Fruit fly (Drosophila melanogaster): Measurements from ENCODE around the gene CG34404.

The CG34404 gene

DNA sequence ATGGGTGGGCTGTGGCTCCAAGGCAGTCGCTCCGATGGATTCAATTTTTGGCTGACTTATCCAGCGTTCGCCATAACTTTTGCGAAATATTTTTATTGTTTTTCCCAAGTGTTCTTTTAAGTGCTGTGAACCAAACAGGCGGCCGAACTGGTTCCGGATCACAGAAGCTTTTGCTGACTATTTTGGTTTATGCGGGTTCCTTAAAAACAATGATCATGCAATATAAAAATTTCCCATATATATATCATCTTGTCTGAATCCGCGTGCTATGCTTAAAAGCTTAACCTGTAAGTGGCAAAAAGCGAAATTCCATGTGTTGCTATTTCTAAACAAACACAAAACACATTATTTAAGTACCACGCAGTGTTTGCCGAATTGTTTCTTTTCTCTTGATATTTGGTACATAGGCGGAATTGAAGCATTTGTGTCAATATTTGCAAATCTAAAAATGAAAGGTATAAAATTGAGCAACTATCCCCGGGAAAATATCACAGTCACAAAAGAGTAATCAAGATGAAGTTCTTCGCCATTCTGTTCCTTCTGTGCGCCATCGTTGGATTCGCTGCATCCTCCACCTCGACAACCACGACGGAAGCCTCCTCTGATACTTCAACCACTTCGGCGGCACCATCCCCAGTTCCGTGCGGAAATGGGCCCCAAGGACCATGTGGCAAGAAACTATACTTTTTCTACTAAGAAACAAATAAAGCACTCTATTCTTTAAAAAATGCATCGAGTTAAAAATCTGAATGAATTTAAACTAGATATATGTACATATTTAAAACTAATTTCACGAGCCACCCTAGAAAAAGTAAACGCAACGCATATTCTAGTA is 47.3 kb downstream of the CG34404 start, which contains the start of the genes CG6276 and CG44040 (continued):
- TF ChIP-seq Atf-2 (GFP tag; optimal IDR thresholded peaks at IDR 0.05) = no peak
- TF ChIP-seq bsh (GFP tag; optimal IDR thresholded peaks at IDR 0.05) = peak in 1 of 2 experiments; percentile 58
- peak; percentile 11; the same call in 1 of the 2 replicates for TF ChIP-seq CG11696 (GFP tag; IDR thresholded peaks at IDR 0.05)
- TF ChIP-seq usp (GFP tag; optimal IDR thresholded peaks at IDR 0.05) = no peak
- TF ChIP-seq pita (GFP tag; optimal IDR thresholded peaks at IDR 0.05) = no peak
- no peak for TF ChIP-seq Atf3 (GFP tag; optimal IDR thresholded peaks at IDR 0.05)
- TF ChIP-seq fd3F (GFP tag; optimal IDR thresholded peaks at IDR 0.05) = peak; percentile 5
- TF ChIP-seq kah (GFP tag; optimal IDR thresholded peaks at IDR 0.05) = no peak
- no peak for TF ChIP-seq CG8478 (optimal IDR thresholded peaks at IDR 0.05)
- peak; percentile 70 for TF ChIP-seq CG30403 (GFP tag; optimal IDR thresholded peaks at IDR 0.05)
- no peak for TF ChIP-seq Sox100B (GFP tag; optimal IDR thresholded peaks at IDR 0.05)
- TF ChIP-seq NK7.1 (GFP tag; optimal IDR thresholded peaks at IDR 0.05) = no peak
- TF ChIP-seq slou (GFP tag; optimal IDR thresholded peaks at IDR 0.05) = no peak
- no peak for TF ChIP-seq Oaz (GFP tag; IDR thresholded peaks at IDR 0.05)
- TF ChIP-seq ssp (GFP tag; IDR thresholded peaks at IDR 0.05) = no peak
- no peak for TF ChIP-seq cato (GFP tag; optimal IDR thresholded peaks at IDR 0.05; ENCODE audit: borderline replicate concordance)
- no peak for TF ChIP-seq CG11093 (GFP tag; IDR thresholded peaks at IDR 0.05)
- TF ChIP-seq Opbp (GFP tag; IDR thresholded peaks at IDR 0.05; ENCODE audit: partially characterized antibody) = no peak
- TF ChIP-seq YL-1 (GFP tag; optimal IDR thresholded peaks at IDR 0.05) = peak; percentile 6
- peak; percentile 72 for TF ChIP-seq Meics (GFP tag; optimal IDR thresholded peaks at IDR 0.05)
- TF ChIP-seq CG6683 (GFP tag; optimal IDR thresholded peaks at IDR 0.05) = peak; percentile 0
- TF ChIP-seq phol (tag; optimal IDR thresholded peaks at IDR 0.05) = peak; percentile 42
- TF ChIP-seq aop (GFP tag; IDR thresholded peaks at IDR 0.05) = peak; percentile 23; the same call in 1 of the 2 replicates
- TF ChIP-seq seq (GFP tag; IDR thresholded peaks at IDR 0.05) = no peak
- peak; percentile 88 for TF ChIP-seq sens (GFP tag)
- no peak for TF ChIP-seq CG1529 (GFP tag; optimal IDR thresholded peaks at IDR 0.05)
- peak; percentile 69 for TF ChIP-seq pho (GFP tag; optimal IDR thresholded peaks at IDR 0.05)
- TF ChIP-seq Bteb2 (GFP tag; optimal IDR thresholded peaks at IDR 0.05) = no peak
- TF ChIP-seq tgo (GFP tag; IDR thresholded peaks at IDR 0.05) = no peak; the same call in 2 of the 3 replicates
- TF ChIP-seq pum (GFP tag; optimal IDR thresholded peaks at IDR 0.05) = peak; percentile 33
- 0 out of 2 replicates have a peak, but pooled peaks have one; percentile 20 for TF ChIP-seq ro (GFP tag; IDR thresholded peaks at IDR 0.05)
- TF ChIP-seq Nf-YA (GFP tag; IDR thresholded peaks at IDR 0.05) = no peak
- TF ChIP-seq yki (optimal IDR thresholded peaks at IDR 0.05) = no peak
- no peak for TF ChIP-seq CG16779 (GFP tag; IDR thresholded peaks at IDR 0.05)
- no peak for TF ChIP-seq sc (optimal IDR thresholded peaks at IDR 0.05)
- no peak for TF ChIP-seq sc (GFP tag; optimal IDR thresholded peaks at IDR 0.05)
- TF ChIP-seq CG4360 (GFP tag; IDR thresholded peaks at IDR 0.05) = no peak
- TF ChIP-seq ase (GFP tag; IDR thresholded peaks at IDR 0.05) = peak; percentile 10; the same call in 1 of the 3 replicates
- peak; percentile 52 for TF ChIP-seq tx (GFP tag; optimal IDR thresholded peaks at IDR 0.05)
- no peak for TF ChIP-seq exex (tag; optimal IDR thresholded peaks at IDR 0.05)
- TF ChIP-seq pnt (GFP tag; optimal IDR thresholded peaks at IDR 0.05) = no peak
- 0 out of 2 replicates have a peak, but pooled peaks have one; percentile 23 for TF ChIP-seq HLH3B (GFP tag; IDR thresholded peaks at IDR 0.05)
- TF ChIP-seq CG18599 (GFP tag; optimal IDR thresholded peaks at IDR 0.05) = peak; percentile 75
- no peak for TF ChIP-seq ken (GFP tag; IDR thresholded peaks at IDR 0.05)
- no peak for TF ChIP-seq CG12942 (GFP tag; optimal IDR thresholded peaks at IDR 0.05)
- no peak for TF ChIP-seq Doc3 (GFP tag; IDR thresholded peaks at IDR 0.05; ENCODE audit: partially characterized antibody)
- no peak; the same call in 1 of the 2 replicates for TF ChIP-seq Bgb (GFP tag; IDR thresholded peaks at IDR 0.05; ENCODE audit: partially characterized antibody)
- no peak for TF ChIP-seq HLH4C (GFP tag; IDR thresholded peaks at IDR 0.05; ENCODE audit: partially characterized antibody)
- peak; percentile 10 for TF ChIP-seq CG15601 (tag; optimal IDR thresholded peaks at IDR 0.05)
- peak; percentile 37 for TF ChIP-seq CG9876 (GFP tag; optimal IDR thresholded peaks at IDR 0.05)
- no peak for TF ChIP-seq croc (GFP tag; conservative IDR thresholded peaks at IDR 0.05)
